Worm (Caenorhabditis elegans) whole organism, midembryonic: ENCODE data around the gene ugt-33.

Source experiments
- T22C8.4 ChIP-seq: fragments of 200-800 bp; sonication (Bioruptor generic); IDR thresholded peaks from 2 replicates; pipeline ENCODE4 v1.3.6; 2022; ENCODE audit warnings: missing genetic modification characterization, missing compliant biosample characterization
- cog-1 ChIP-seq: sonication (generic microtip); optimal IDR thresholded peaks from 2 replicates; lab custom pipeline; 2016; ENCODE audit warnings: missing genetic modification characterization, missing compliant biosample characterization
- flt-1 ChIP-seq: fragments of 200-800 bp; sonication (Bioruptor generic); IDR thresholded peaks from 2 replicates; pipeline ENCODE4 v1.3.6; 2022; ENCODE audit warnings: missing genetic modification characterization, missing compliant biosample characterization
- klf-2 ChIP-seq: fragments of 200-800 bp; sonication (Bioruptor generic); conservative IDR thresholded peaks from 2 replicates; pipeline ENCODE4 v1.3.6; 2022; ENCODE audit warnings: missing genetic modification reagents, missing genetic modification characterization, missing compliant biosample characterization
- med-1 ChIP-seq: sonication (generic microtip); optimal IDR thresholded peaks from 2 replicates; lab custom pipeline; 2017; ENCODE audit warnings: missing genetic modification characterization, mild to moderate bottlenecking, missing compliant biosample characterization, antibody characterized with exemption, missing genetic modification reagents; ENCODE audit not compliant: insufficient read depth
- ref-1 ChIP-seq: fragments of 200-800 bp; sonication (Bioruptor generic); conservative IDR thresholded peaks from 2 replicates; pipeline ENCODE4 v1.3.6; 2022; ENCODE audit warnings: missing genetic modification reagents, missing genetic modification characterization, missing compliant biosample characterization
- tab-1 ChIP-seq: fragments of 200-800 bp; sonication (Bioruptor generic); IDR thresholded peaks from 2 replicates; pipeline ENCODE4 v1.3.6; 2022; ENCODE audit warnings: missing genetic modification characterization, missing compliant biosample characterization
- ztf-23 ChIP-seq: fragments of 200-800 bp; sonication (Bioruptor generic); IDR thresholded peaks from 2 replicates; pipeline ENCODE4 v1.3.6; 2022; ENCODE audit warnings: missing genetic modification reagents, missing genetic modification characterization, missing compliant biosample characterization
- ztf-29 ChIP-seq: fragments of 200-800 bp; sonication (Bioruptor generic); IDR thresholded peaks from 2 replicates; pipeline ENCODE4 v1.3.6; 2022; ENCODE audit warnings: missing genetic modification reagents, missing genetic modification characterization, missing compliant biosample characterization

The ugt-33 gene

DNA sequence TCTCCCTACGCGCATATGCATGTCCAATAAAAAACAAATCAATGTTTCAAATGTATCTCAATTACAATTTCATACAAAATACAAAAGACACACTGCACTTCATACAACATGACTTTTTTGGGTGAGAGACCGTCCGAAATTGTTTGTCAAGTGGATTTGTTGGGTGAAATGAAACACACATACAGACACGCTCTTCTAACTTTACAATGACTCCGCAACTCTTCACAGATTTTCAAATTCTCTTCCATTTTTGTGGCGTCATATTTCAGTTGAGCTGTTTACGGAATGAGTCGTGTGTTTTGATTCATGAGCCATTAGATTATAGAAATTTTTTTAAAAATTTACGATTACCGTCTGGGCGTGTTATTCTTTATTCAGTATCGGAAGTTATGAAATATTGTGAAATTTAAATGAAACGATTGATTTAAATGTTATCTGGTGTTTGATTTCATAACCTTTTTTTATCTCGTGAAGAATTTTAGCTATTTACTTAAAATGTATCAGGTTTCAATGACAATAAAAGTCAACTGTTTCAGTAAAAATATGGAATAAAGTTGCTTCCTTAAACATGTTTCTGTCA is 16.3 kb upstream of the ugt-33 start:
- TF ChIP-seq T22C8.4 (GFP tag; lab: Robert Waterston, UW): no peak
- TF ChIP-seq klf-2 (GFP tag; lab: Robert Waterston, UW): no peak
- TF ChIP-seq flt-1 (GFP tag; lab: Robert Waterston, UW): no peak
- TF ChIP-seq ref-1: no peak
- no peak for TF ChIP-seq tab-1 (GFP tag; lab: Robert Waterston, UW)
- no peak for TF ChIP-seq cog-1 (tag; lab: Kevin White, UChicago)
- TF ChIP-seq med-1: no peak
- TF ChIP-seq ztf-23 (GFP tag; lab: Robert Waterston, UW): no peak
- no peak for TF ChIP-seq ztf-29 (GFP tag; lab: Robert Waterston, UW)

DNA sequence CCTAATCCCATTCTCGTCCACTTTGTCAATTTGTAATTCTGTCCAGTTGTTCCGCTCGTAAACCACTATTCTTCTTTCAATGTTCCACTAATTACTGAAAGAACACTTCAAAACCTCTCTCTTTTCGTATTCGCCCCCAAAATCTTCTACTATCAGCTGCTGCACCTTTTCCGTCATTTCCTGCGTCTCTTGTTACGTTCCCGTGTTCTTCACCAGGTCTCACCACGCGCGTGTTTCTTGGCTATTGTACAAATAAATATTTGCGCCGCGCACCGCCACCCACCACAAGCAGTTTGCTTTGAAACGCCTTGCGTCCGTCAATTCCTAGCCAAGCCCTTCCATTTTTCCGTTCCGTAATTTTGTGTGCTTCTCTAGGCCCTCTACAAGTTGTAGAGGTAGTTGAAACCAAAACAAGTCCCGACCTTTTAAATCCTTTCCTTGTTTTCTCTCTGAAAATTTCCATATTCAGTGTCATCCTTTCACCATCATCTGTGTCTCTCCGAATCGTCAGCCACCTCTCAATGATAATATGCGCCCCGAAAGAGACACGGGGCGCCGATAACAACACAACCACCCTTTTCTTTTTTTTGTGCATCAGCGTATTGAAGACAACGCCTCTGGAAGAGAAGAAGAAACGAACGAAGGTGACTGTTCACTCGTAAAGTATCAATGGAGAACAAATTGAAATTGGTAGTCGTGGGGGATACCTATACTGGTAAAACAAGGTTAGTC is 14.9 kb upstream of the ugt-33 start, which contains the start of the genes crp-1 and Y32F6B.9:
TSS of gene crp-1 (plus strand) at position 468 of the 732 bp plus-strand sequence.
TSS of gene Y32F6B.9 (plus strand) at position 603 of the 732 bp plus-strand sequence.
- TF ChIP-seq cog-1 (tag; lab: Kevin White, UChicago) (no peak), med-1 (no peak), tab-1 (GFP tag; lab: Robert Waterston, UW) (no peak), klf-2 (GFP tag; lab: Robert Waterston, UW) (no peak), T22C8.4 (GFP tag; lab: Robert Waterston, UW) (no peak), ref-1 (no peak), ztf-23 (GFP tag; lab: Robert Waterston, UW) (no peak), flt-1 (GFP tag; lab: Robert Waterston, UW) (no peak), ztf-29 (GFP tag; lab: Robert Waterston, UW) (no peak)

DNA sequence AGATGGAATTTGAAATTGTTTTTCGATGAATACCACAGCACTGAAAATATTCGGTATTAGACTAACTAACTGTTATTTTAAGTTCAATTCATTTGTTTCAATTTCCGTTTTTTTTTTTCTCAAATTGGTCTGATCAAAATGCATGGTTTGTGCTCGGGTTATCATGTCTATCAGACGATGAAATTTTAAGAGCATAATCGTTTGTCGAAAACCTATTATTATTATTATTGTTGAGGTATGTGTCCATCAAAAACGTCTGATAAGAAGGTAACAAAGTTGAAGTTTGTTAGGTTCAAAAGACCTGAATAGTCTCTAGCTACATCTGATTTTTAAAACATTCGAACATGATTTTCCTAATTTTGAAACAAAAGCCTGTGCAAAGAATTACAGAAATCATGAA is 9.2 kb upstream of the ugt-33 start:
- TF ChIP-seq cog-1 (tag; lab: Kevin White, UChicago) (no peak), ztf-29 (GFP tag; lab: Robert Waterston, UW) (no peak), ref-1 (no peak)

DNA sequence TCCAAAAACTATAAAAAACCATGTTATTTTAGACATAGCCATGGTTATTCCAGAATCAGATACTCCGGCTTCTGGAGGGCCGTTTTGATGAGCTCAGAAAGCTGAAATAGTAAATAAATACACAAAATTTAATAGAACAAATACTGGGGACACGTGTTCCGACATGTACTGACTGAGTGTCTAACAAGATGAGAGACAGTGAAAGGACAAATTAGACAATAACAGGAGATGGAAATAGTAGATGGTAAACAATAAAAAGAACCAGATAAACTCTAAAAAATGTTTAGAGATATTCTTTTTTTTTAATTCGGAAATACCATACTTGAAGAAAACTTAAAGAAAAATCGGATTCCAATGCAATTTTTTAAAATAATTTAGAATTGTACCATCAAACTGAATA is 8.6 kb upstream of the ugt-33 start, which contains the start of gene Y32F6B.1:
TSS of gene Y32F6B.1 (minus strand) at position 101 of the 400 bp plus-strand sequence.
- TF ChIP-seq tab-1 (GFP tag; lab: Robert Waterston, UW): no peak
- TF ChIP-seq med-1: no peak
- TF ChIP-seq klf-2 (GFP tag; lab: Robert Waterston, UW): no peak
- no peak for TF ChIP-seq ref-1
- TF ChIP-seq cog-1 (tag; lab: Kevin White, UChicago): no peak
- TF ChIP-seq ztf-23 (GFP tag; lab: Robert Waterston, UW): no peak
- TF ChIP-seq T22C8.4 (GFP tag; lab: Robert Waterston, UW): no peak
- TF ChIP-seq ztf-29 (GFP tag; lab: Robert Waterston, UW): no peak
- TF ChIP-seq flt-1 (GFP tag; lab: Robert Waterston, UW): no peak

DNA sequence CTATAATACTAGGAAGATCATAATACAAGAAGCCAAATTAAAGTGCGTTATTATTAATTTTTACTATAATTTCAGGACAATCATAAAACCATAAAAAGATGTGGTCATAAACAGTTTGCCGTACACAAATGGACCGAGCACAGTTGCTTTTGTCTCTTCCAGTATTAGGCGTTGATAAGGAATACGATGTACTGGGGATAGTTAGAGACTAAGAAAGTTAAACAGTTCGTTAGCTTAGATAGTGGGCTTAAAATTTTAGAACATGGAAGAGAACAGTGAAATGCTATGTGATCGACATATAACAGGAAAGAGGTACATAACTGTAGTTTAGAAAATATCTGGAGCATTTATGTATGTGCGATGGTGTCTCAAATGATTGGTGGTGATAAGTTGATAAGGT is 7.8 kb upstream of the ugt-33 start:
- TF ChIP-seq flt-1 (GFP tag; lab: Robert Waterston, UW) (no peak), klf-2 (GFP tag; lab: Robert Waterston, UW) (no peak), ztf-29 (GFP tag; lab: Robert Waterston, UW) (no peak), ref-1 (no peak), tab-1 (GFP tag; lab: Robert Waterston, UW) (no peak), med-1 (no peak), cog-1 (tag; lab: Kevin White, UChicago) (no peak), T22C8.4 (GFP tag; lab: Robert Waterston, UW) (no peak), ztf-23 (GFP tag; lab: Robert Waterston, UW) (no peak)

DNA sequence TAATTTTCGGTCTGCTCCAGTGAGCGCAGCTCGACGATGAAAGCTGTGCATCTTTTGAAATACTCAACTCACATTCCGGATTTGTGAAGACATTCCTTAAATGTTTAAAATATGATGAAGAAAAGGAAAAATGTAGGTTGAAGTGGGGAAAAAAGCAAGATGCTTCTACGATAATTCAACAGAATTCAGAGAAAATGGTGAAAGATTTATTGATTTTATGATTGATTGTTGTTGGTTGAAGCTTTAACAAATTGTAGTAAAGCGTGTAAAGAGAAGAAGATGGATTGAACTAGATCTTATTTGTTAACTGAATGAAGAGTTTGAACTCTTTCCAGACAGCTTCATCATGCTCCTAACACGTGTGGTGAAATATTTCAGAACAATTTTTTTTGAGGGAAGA is 3.2 kb upstream of the ugt-33 start, which contains the start of gene ncx-5:
TSS of gene ncx-5 (minus strand) at position 101 of the 400 bp plus-strand sequence.
- TF ChIP-seq med-1 (no peak), T22C8.4 (GFP tag; lab: Robert Waterston, UW) (no peak), ztf-29 (GFP tag; lab: Robert Waterston, UW) (no peak), flt-1 (GFP tag; lab: Robert Waterston, UW) (no peak), ztf-23 (GFP tag; lab: Robert Waterston, UW) (no peak), klf-2 (GFP tag; lab: Robert Waterston, UW) (no peak)

DNA sequence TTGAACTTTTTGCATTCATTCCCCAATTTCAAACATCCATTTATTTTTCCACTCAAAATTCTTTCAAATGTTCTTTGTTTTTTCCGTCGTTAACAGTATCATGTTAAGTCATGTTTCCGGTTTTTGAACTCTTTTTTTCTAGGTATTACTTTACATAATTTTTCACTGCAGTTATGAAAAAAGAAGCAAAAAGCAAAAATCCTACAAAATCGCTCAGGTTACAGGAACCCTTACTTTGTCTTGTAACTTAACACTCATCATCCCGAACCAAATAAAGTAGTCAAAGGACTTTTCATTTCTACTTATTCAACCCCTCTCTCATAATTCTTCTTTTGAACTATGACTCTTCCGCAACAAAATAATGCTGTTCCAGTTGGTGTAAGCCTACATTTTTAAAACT is 1.8 kb upstream of the ugt-33 start, which contains the start of gene aqp-5:
TSS of gene aqp-5 (plus strand) at position 301 of the 400 bp plus-strand sequence.
- no peak for TF ChIP-seq ref-1
- no peak for TF ChIP-seq tab-1 (GFP tag; lab: Robert Waterston, UW)
- no peak for TF ChIP-seq med-1
- no peak for TF ChIP-seq ztf-23 (GFP tag; lab: Robert Waterston, UW)
- TF ChIP-seq flt-1 (GFP tag; lab: Robert Waterston, UW): no peak
- no peak for TF ChIP-seq cog-1 (tag; lab: Kevin White, UChicago)
- TF ChIP-seq T22C8.4 (GFP tag; lab: Robert Waterston, UW): no peak
- TF ChIP-seq klf-2 (GFP tag; lab: Robert Waterston, UW): no peak
- TF ChIP-seq ztf-29 (GFP tag; lab: Robert Waterston, UW): no peak

DNA sequence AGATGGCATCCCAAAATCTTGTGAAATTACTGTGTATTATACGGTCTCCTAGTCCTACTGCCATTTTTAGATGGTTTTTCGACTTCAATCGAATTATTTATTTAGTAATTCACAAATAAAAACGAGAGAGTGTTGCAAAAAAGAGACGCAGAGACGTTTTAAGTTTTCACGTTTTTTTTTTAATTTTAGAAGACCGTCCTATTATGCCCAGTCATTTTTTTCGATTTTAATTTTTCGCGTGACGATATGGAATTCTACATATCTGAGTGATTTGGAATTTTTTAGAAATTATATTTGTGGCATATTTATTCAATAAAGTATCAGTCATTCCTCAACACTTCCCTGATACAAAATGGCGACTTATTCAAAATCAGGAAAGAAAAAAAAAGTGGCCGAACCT is 3.5 kb downstream of the ugt-33 start, which contains the start of gene C35A5.4:
TSS of gene C35A5.4 (plus strand) at position 301 of the 400 bp plus-strand sequence.
- TF ChIP-seq klf-2 (GFP tag; lab: Robert Waterston, UW) (no peak), T22C8.4 (GFP tag; lab: Robert Waterston, UW) (no peak), flt-1 (GFP tag; lab: Robert Waterston, UW) (no peak), tab-1 (GFP tag; lab: Robert Waterston, UW) (no peak), ref-1 (no peak), ztf-23 (GFP tag; lab: Robert Waterston, UW) (no peak), med-1 (no peak), ztf-29 (GFP tag; lab: Robert Waterston, UW) (no peak), cog-1 (tag; lab: Kevin White, UChicago) (no peak)

DNA sequence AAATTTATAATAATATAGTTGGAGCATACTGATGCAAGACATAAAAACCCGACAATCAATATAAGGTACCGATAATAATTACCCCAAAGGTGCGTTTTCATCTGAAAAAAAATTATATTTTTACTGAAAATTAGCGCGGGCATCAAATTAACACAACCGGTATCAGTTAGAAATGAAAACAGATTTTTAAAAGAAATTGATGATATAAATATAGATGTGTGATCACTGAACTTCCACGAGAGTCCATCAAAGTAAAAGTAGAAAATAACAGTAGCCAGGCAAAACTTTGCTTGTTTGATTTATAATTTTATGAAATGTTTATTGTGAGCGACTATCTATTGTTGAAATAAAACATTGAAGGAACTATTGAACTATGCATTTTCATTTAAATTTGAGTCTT is 8.1 kb downstream of the ugt-33 start, which contains the start of gene C35A5.3:
TSS of gene C35A5.3 (minus strand) at position 101 of the 400 bp plus-strand sequence.
- TF ChIP-seq cog-1 (tag; lab: Kevin White, UChicago) (no peak), ztf-29 (GFP tag; lab: Robert Waterston, UW) (no peak), tab-1 (GFP tag; lab: Robert Waterston, UW) (no peak), flt-1 (GFP tag; lab: Robert Waterston, UW) (no peak), ref-1 (no peak), klf-2 (GFP tag; lab: Robert Waterston, UW) (no peak), T22C8.4 (GFP tag; lab: Robert Waterston, UW) (no peak), ztf-23 (GFP tag; lab: Robert Waterston, UW) (no peak), med-1 (no peak)
